Fruit fly (Drosophila melanogaster): Measurements from ENCODE around the gene CtsB.

CtsB gene

DNA sequence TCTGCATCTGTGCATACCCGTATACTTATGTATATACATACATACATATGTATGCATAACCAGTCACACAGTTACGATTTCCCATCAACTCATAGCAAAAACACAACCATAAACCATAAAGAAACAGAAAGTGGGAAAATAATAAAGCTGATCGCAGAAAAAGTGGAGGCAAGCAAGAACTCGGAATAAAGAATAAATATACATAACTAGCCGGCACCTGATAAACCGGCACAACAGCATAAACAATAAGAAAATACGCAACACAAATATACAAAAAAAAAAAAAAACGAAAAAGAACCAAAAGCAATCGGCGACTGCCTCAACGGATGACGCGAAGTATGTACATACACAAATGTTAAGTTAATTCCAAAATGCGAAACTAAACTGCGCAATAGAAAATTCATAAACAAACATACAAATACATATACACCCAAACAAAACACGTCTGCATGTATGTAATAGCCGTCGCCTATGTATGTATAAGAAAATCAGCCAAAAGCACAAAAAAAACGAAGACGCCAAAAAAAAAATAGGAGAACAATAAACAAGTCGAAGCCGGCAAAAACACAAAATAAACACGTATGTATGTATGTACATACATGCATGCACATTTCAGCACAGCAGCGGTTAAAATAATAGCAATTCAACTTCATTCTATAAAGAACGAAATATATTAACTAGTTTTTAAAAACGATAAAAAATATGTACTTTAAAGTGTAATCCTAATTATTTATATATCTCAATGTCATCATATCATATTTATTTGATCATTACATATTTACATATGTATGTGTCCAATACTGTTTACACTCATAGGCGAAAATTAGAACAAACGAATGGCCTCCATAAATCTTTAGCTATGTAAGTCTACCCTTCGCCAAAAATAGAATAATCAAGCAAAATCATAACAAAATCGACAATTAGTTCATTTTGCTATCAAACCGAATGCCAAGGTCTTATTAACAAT, 32.8 kb downstream of the CtsB start (continued):
- TF ChIP-seq HLH4C (GFP tag; IDR thresholded peaks at IDR 0.05; ENCODE audit: partially characterized antibody), result no peak
- no peak for TF ChIP-seq CG15601 (tag; optimal IDR thresholded peaks at IDR 0.05)
- TF ChIP-seq pb (GFP tag; optimal IDR thresholded peaks at IDR 0.05), result no peak
- peak; percentile 73 for TF ChIP-seq CG12769 (tag; optimal IDR thresholded peaks at IDR 0.05)
- peak; percentile 8 for TF ChIP-seq tin (GFP tag; optimal IDR thresholded peaks at IDR 0.05)
- peak; percentile 28; the same call in 1 of the 2 replicates for TF ChIP-seq MBD-R2 (GFP tag; IDR thresholded peaks at IDR 0.05)
- TF ChIP-seq CG1792 (GFP tag; optimal IDR thresholded peaks at IDR 0.05), result peak; percentile 39
- no peak for TF ChIP-seq CTCF (GFP tag; optimal IDR thresholded peaks at IDR 0.05)
- no peak for TF ChIP-seq pan (optimal IDR thresholded peaks at IDR 0.05)
- TF ChIP-seq pan (GFP tag; optimal IDR thresholded peaks at IDR 0.05 in 1 of 2, IDR thresholded peaks at IDR 0.05 in 1 of 2), result peak in 1 of 2 experiments; percentile 86
- peak; percentile 73; the same call in 1 of the 2 replicates for TF ChIP-seq chm (GFP tag; IDR thresholded peaks at IDR 0.05)
- TF ChIP-seq CG4617 (GFP tag; optimal IDR thresholded peaks at IDR 0.05; ENCODE audit: borderline replicate concordance), result peak; percentile 3
- no peak for TF ChIP-seq CG33213 (GFP tag; optimal IDR thresholded peaks at IDR 0.05)
- TF ChIP-seq abd-A (tag; optimal IDR thresholded peaks at IDR 0.05), result no peak
- TF ChIP-seq bowl (GFP tag; IDR thresholded peaks at IDR 0.05), result no peak
- peak; percentile 46; the same call in 2 of the 3 replicates for TF ChIP-seq Aef1 (GFP tag; IDR thresholded peaks at IDR 0.05)
- no peak for TF ChIP-seq CG10565 (GFP tag; optimal IDR thresholded peaks at IDR 0.05)
- peak; percentile 34 for TF ChIP-seq Drgx (GFP tag; IDR thresholded peaks at IDR 0.05)
- TF ChIP-seq unc-4 (GFP tag; IDR thresholded peaks at IDR 0.05; ENCODE audit: partially characterized antibody), result no peak
- TF ChIP-seq NC2β (GFP tag; optimal IDR thresholded peaks at IDR 0.05), result no peak
- TF ChIP-seq Dad (GFP tag; optimal IDR thresholded peaks at IDR 0.05), result no peak
- peak; percentile 17 for TF ChIP-seq nau (GFP tag; optimal IDR thresholded peaks at IDR 0.05)
- TF ChIP-seq Dfd (GFP tag; optimal IDR thresholded peaks at IDR 0.05), result no peak
- peak; percentile 60 for TF ChIP-seq D19A (tag; optimal IDR thresholded peaks at IDR 0.05)
- TF ChIP-seq CG30403 (GFP tag; optimal IDR thresholded peaks at IDR 0.05), result peak; percentile 77
- TF ChIP-seq BEAF-32 (GFP tag; optimal IDR thresholded peaks at IDR 0.05), result no peak
- TF ChIP-seq CG8478 (optimal IDR thresholded peaks at IDR 0.05), result no peak
- TF ChIP-seq CG8944 (GFP tag; optimal IDR thresholded peaks at IDR 0.05), result no peak
- TF ChIP-seq Dip3 (GFP tag; optimal IDR thresholded peaks at IDR 0.05), result no peak
- peak; percentile 71; the same call in 1 of the 2 replicates for TF ChIP-seq CG11247 (GFP tag; IDR thresholded peaks at IDR 0.05)
- TF ChIP-seq lola (GFP tag; optimal IDR thresholded peaks at IDR 0.05), result peak in 1 of 3 experiments; percentile 25
- peak; percentile 86 for TF ChIP-seq grau (tag; optimal IDR thresholded peaks at IDR 0.05)
- TF ChIP-seq CG34422 (GFP tag; IDR thresholded peaks at IDR 0.05), result peak; percentile 71; the same call in 1 of the 3 replicates
- no peak for TF ChIP-seq CG8359 (GFP tag; optimal IDR thresholded peaks at IDR 0.05; ENCODE audit: borderline replicate concordance)
- TF ChIP-seq Lpt (GFP tag; optimal IDR thresholded peaks at IDR 0.05), result no peak
- TF ChIP-seq sc (optimal IDR thresholded peaks at IDR 0.05), result no peak
- TF ChIP-seq sc (GFP tag; optimal IDR thresholded peaks at IDR 0.05), result no peak
- TF ChIP-seq cato (GFP tag; optimal IDR thresholded peaks at IDR 0.05; ENCODE audit: borderline replicate concordance), result no peak
- no peak for TF ChIP-seq zen2 (GFP tag; IDR thresholded peaks at IDR 0.05; ENCODE audit: partially characterized antibody)
- TF ChIP-seq CG34224 (GFP tag; IDR thresholded peaks at IDR 0.05; ENCODE audit: partially characterized antibody), result no peak
- no peak for TF ChIP-seq yki (optimal IDR thresholded peaks at IDR 0.05)
- TF ChIP-seq CG3281 (GFP tag; optimal IDR thresholded peaks at IDR 0.05), result peak; percentile 79
- no peak for TF ChIP-seq kah (GFP tag; optimal IDR thresholded peaks at IDR 0.05)
- TF ChIP-seq Dref (GFP tag; IDR thresholded peaks at IDR 0.05), result no peak
- TF ChIP-seq tap (tag; optimal IDR thresholded peaks at IDR 0.05), result peak; percentile 63
- no peak for TF ChIP-seq maf-S (GFP tag; optimal IDR thresholded peaks at IDR 0.05)
- no peak for TF ChIP-seq aop (GFP tag; IDR thresholded peaks at IDR 0.05)
- TF ChIP-seq ash1 (GFP tag; optimal IDR thresholded peaks at IDR 0.05), result no peak
- peak; percentile 43 for TF ChIP-seq Med (GFP tag)
- TF ChIP-seq CG9609 (GFP tag; optimal IDR thresholded peaks at IDR 0.05), result no peak
